Fruit fly (Drosophila melanogaster) whole organism, pupa: ENCODE measurements around the gene mthl8.

Experiments
- CG10348 ChIP-seq: fragments of 200-800 bp; sonication (Bioruptor generic); IDR thresholded peaks from 2 replicates; pipeline ENCODE4 v1.3.6; 2022; ENCODE audit warnings: missing biosample characterization, missing genetic modification characterization
- CG12605 ChIP-seq: fragments of 200-800 bp; sonication (Bioruptor generic); IDR thresholded peaks from 2 replicates; pipeline ENCODE4 v1.3.6; 2022; ENCODE audit warnings: missing biosample characterization, missing genetic modification characterization
- CG13204 ChIP-seq: fragments of 200-800 bp; sonication (Bioruptor generic); optimal IDR thresholded peaks from 2 replicates; lab custom pipeline; 2018; ENCODE audit warnings: missing biosample characterization, mild to moderate bottlenecking, missing genetic modification characterization, moderate library complexity
- CG14655 ChIP-seq: fragments of 200-800 bp; sonication (Bioruptor generic); optimal IDR thresholded peaks from 3 replicates; lab custom pipeline; 2017; ENCODE audit warnings: mild to moderate bottlenecking, missing biosample characterization, missing genetic modification reagents, missing genetic modification characterization
- CG15710 ChIP-seq: fragments of 200-800 bp; sonication (Bioruptor generic); optimal IDR thresholded peaks from 2 replicates; lab custom pipeline; 2018; ENCODE audit warnings: missing biosample characterization, mild to moderate bottlenecking, missing genetic modification characterization, moderate library complexity
- CG17806 ChIP-seq: fragments of 200-800 bp; sonication (Bioruptor generic); optimal IDR thresholded peaks from 2 replicates; lab custom pipeline; 2018; ENCODE audit warnings: missing biosample characterization, mild to moderate bottlenecking, missing genetic modification characterization, moderate library complexity
- CG32121 ChIP-seq: fragments of 200-800 bp; sonication (Bioruptor generic); IDR thresholded peaks from 2 replicates; pipeline ENCODE4 v1.3.6; 2022; ENCODE audit warnings: missing biosample characterization, missing genetic modification characterization
- CG34367 ChIP-seq: fragments of 200-800 bp; sonication (Bioruptor generic); optimal IDR thresholded peaks from 2 replicates; lab custom pipeline; 2018; ENCODE audit warnings: missing biosample characterization, mild to moderate bottlenecking, missing genetic modification characterization
- CG4496 ChIP-seq: fragments of 200-800 bp; sonication (Bioruptor generic); IDR thresholded peaks from 3 replicates; pipeline ENCODE4 v1.3.6; 2022; ENCODE audit warnings: missing biosample characterization, missing genetic modification characterization
- CG8159 ChIP-seq: fragments of 200-800 bp; sonication (Bioruptor generic); optimal IDR thresholded peaks from 3 replicates; lab custom pipeline; 2018; ENCODE audit warnings: missing biosample characterization, mild to moderate bottlenecking, missing genetic modification characterization, moderate library complexity
- CG8301 ChIP-seq: fragments of 200-800 bp; sonication (Bioruptor generic); optimal IDR thresholded peaks from 2 replicates; lab custom pipeline; 2018; ENCODE audit warnings: missing biosample characterization, mild to moderate bottlenecking, missing genetic modification characterization
- CG9948 ChIP-seq: fragments of 200-800 bp; sonication (Bioruptor generic); optimal IDR thresholded peaks from 2 replicates; lab custom pipeline; 2018; ENCODE audit warnings: missing biosample characterization, mild to moderate bottlenecking, missing genetic modification characterization, moderate library complexity
- D1 ChIP-seq: fragments of 200-800 bp; sonication (Bioruptor generic); optimal IDR thresholded peaks from 2 replicates; lab custom pipeline; 2018; ENCODE audit warnings: missing biosample characterization, mild to moderate bottlenecking, missing genetic modification characterization, moderate library complexity
- EcR ChIP-seq: fragments of 200-800 bp; sonication (Bioruptor generic); optimal IDR thresholded peaks from 3 replicates; lab custom pipeline; 2019; ENCODE audit warnings: missing biosample characterization, missing genetic modification characterization, mild to moderate bottlenecking, moderate library complexity, missing genetic modification reagents
- Ets98B ChIP-seq: fragments of 200-800 bp; sonication (Bioruptor generic); IDR thresholded peaks from 2 replicates; pipeline ENCODE4 v1.3.6; 2022; ENCODE audit warnings: missing biosample characterization, missing genetic modification characterization
- Pif1A ChIP-seq: fragments of 200-800 bp; sonication (Bioruptor generic); optimal IDR thresholded peaks from 3 replicates; lab custom pipeline; 2016; ENCODE audit warnings: missing biosample characterization, missing genetic modification characterization
- Pif1B ChIP-seq: fragments of 200-800 bp; sonication (Bioruptor generic); optimal IDR thresholded peaks from 3 replicates; lab custom pipeline; 2016; ENCODE audit warnings: missing biosample characterization, missing genetic modification characterization
- Snoo ChIP-seq: fragments of 200-800 bp; sonication (Bioruptor generic); optimal IDR thresholded peaks from 3 replicates; lab custom pipeline; 2017; ENCODE audit warnings: missing biosample characterization, mild to moderate bottlenecking, missing genetic modification characterization, inconsistent platforms
- fd96Ca ChIP-seq: fragments of 200-800 bp; sonication (Bioruptor generic); IDR thresholded peaks from 3 replicates; pipeline ENCODE4 v1.3.6; 2022; ENCODE audit warnings: missing biosample characterization, missing genetic modification characterization
- gl ChIP-seq: fragments of 200-800 bp; sonication (Bioruptor generic); optimal IDR thresholded peaks from 2 replicates; lab custom pipeline; 2018; ENCODE audit warnings: missing biosample characterization, mild to moderate bottlenecking, missing genetic modification characterization
- rn ChIP-seq: fragments of 200-800 bp; sonication (Bioruptor generic); IDR thresholded peaks from 2 replicates; pipeline ENCODE4 v1.3.6; 2022; ENCODE audit warnings: missing biosample characterization, missing genetic modification characterization

The mthl8 gene

dm6 chr3L:40147-40875, 18.1 kb downstream of the mthl8 start:
- TF ChIP-seq Pif1A (GFP tag; lab: Kevin White, UChicago): peak; percentile 12
- no peak for TF ChIP-seq CG8301 (tag; lab: Kevin White, UChicago)
- no peak for TF ChIP-seq Ets98B
- no peak for TF ChIP-seq fd96Ca (GFP tag; lab: Robert Waterston, UW)
- TF ChIP-seq, all 21 proteins: peak for 1

- peak; percentile 70 for TF ChIP-seq gl (tag; lab: Kevin White, UChicago)
- TF ChIP-seq Pif1A (GFP tag; lab: Kevin White, UChicago): peak; percentile 38
- no peak for TF ChIP-seq CG13204 (GFP tag; lab: Kevin White, UChicago)
- TF ChIP-seq rn (GFP tag; lab: Robert Waterston, UW): no peak
- no peak for TF ChIP-seq EcR (GFP tag; lab: Kevin White, UChicago)
- TF ChIP-seq Snoo (tag; lab: Kevin White, UChicago): peak; percentile 28
Measured at dm6 chr3L:41386-42046, 19.3 kb downstream of the mthl8 start.

- no peak for TF ChIP-seq CG10348 (GFP tag; lab: Robert Waterston, UW)
- no peak for TF ChIP-seq CG4496 (GFP tag; lab: Robert Waterston, UW)
- TF ChIP-seq CG12605 (GFP tag; lab: Robert Waterston, UW): no peak
- no peak for TF ChIP-seq CG8301 (tag; lab: Kevin White, UChicago)
- TF ChIP-seq CG15710 (tag; lab: Kevin White, UChicago): no peak
- no peak for TF ChIP-seq Pif1A (GFP tag; lab: Kevin White, UChicago)
- no peak for TF ChIP-seq Pif1B (GFP tag; lab: Kevin White, UChicago)
- no peak for TF ChIP-seq Ets98B
- no peak for TF ChIP-seq EcR (GFP tag; lab: Kevin White, UChicago)
- TF ChIP-seq CG9948 (tag; lab: Kevin White, UChicago): no peak
- TF ChIP-seq CG17806 (tag; lab: Kevin White, UChicago): no peak
- no peak for TF ChIP-seq CG8159 (tag; lab: Kevin White, UChicago)
- TF ChIP-seq D1 (tag; lab: Kevin White, UChicago): no peak
- no peak for TF ChIP-seq Snoo (tag; lab: Kevin White, UChicago)
- TF ChIP-seq gl (tag; lab: Kevin White, UChicago): no peak
- no peak for TF ChIP-seq CG32121
- TF ChIP-seq rn (GFP tag; lab: Robert Waterston, UW): no peak
- TF ChIP-seq, all 21 proteins: peak for 0
Measured at dm6 chr3L:47635-48177, 25.5 kb downstream of the mthl8 start.

- TF ChIP-seq CG34367 (tag; lab: Kevin White, UChicago) (no peak), fd96Ca (GFP tag; lab: Robert Waterston, UW) (no peak), CG17806 (tag; lab: Kevin White, UChicago) (no peak), CG10348 (GFP tag; lab: Robert Waterston, UW) (no peak), D1 (tag; lab: Kevin White, UChicago) (no peak)
- TF ChIP-seq, all 21 proteins: peak for 0
Measured at dm6 chr3L:49732-50131, 27.5 kb downstream of the mthl8 start.

- TF ChIP-seq rn (GFP tag; lab: Robert Waterston, UW) (no peak), D1 (tag; lab: Kevin White, UChicago) (no peak), CG8159 (tag; lab: Kevin White, UChicago) (no peak), gl (tag; lab: Kevin White, UChicago) (no peak), EcR (GFP tag; lab: Kevin White, UChicago) (no peak), Snoo (tag; lab: Kevin White, UChicago) (no peak), CG4496 (GFP tag; lab: Robert Waterston, UW) (no peak), CG17806 (tag; lab: Kevin White, UChicago) (no peak), CG14655 (GFP tag; lab: Kevin White, UChicago) (no peak), CG12605 (GFP tag; lab: Robert Waterston, UW) (no peak), CG10348 (GFP tag; lab: Robert Waterston, UW) (no peak), CG8301 (tag; lab: Kevin White, UChicago) (no peak), CG13204 (GFP tag; lab: Kevin White, UChicago) (no peak), fd96Ca (GFP tag; lab: Robert Waterston, UW) (no peak), Pif1B (GFP tag; lab: Kevin White, UChicago) (no peak), Ets98B (no peak)
- TF ChIP-seq, all 21 proteins: peak for 0
Measured at dm6 chr3L:50834-51233, 28.6 kb downstream of the mthl8 start.

dm6 chr3L:54651-55050, 32.4 kb downstream of the mthl8 start, which contains the start of gene CG43149:
Gene CG43149 (minus strand): TSS chr3L:54751.
- TF ChIP-seq CG15710 (tag; lab: Kevin White, UChicago) (no peak), CG13204 (GFP tag; lab: Kevin White, UChicago) (no peak), CG34367 (tag; lab: Kevin White, UChicago) (no peak), CG14655 (GFP tag; lab: Kevin White, UChicago) (no peak), CG12605 (GFP tag; lab: Robert Waterston, UW) (no peak)
